Worm (Caenorhabditis elegans): Measurements from ENCODE around the gene B0554.7.

B0554.7 gene

ce11 chrV:457839-458238 is 17.0 kb upstream of the B0554.7 start:
- no peak for TF ChIP-seq cebp-1 (GFP tag; IDR thresholded peaks at IDR 0.05)
- TF ChIP-seq cebp-1 (tag; optimal IDR thresholded peaks at IDR 0.05) = peak; percentile 72
- TF ChIP-seq dox-1 (GFP tag; IDR thresholded peaks at IDR 0.05) = no peak
- TF ChIP-seq lin-54 (GFP tag; optimal IDR thresholded peaks at IDR 0.05) = no peak
- TF ChIP-seq pha-4 (tag; optimal IDR thresholded peaks at IDR 0.05) = peak; percentile 5
- no peak for TF ChIP-seq tbx-9 (tag; optimal IDR thresholded peaks at IDR 0.05; ENCODE audit: borderline replicate concordance)

DNA sequence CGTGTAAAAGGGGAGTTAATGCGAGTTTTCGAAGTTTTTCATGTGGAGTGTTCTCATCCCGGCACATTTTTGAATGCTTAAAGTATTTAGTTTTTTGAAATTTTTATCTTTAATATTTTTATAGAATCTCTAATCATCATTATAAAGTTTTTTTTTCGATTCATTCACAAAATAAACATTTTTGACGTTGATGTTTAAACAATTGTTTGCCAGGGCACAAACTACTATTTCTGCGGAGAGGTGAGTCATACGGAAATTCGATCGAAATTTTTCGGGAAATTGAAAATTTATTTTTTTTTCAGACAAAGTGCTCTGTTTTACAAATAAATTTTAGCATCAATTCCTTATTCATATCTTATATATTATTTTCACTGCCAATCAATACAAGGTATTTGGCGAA is 12.7 kb upstream of the B0554.7 start, which contains the start of gene nhr-98:
nhr-98 (plus strand) TSS at position 301 of the 400 bp plus-strand sequence.
- TF ChIP-seq Y67H2A.10 (GFP tag; conservative IDR thresholded peaks at IDR 0.05) = no peak
- TF ChIP-seq lir-1 (GFP tag; conservative IDR thresholded peaks at IDR 0.05) = no peak
- no peak for TF ChIP-seq egrh-3 (GFP tag; IDR thresholded peaks at IDR 0.05)
- TF ChIP-seq attf-3 (GFP tag; conservative IDR thresholded peaks at IDR 0.05) = no peak
- TF ChIP-seq bed-1 (GFP tag; IDR thresholded peaks at IDR 0.05) = no peak
- no peak for TF ChIP-seq lin-40 (tag; optimal IDR thresholded peaks at IDR 0.05)
- TF ChIP-seq C17E4.6 (GFP tag; IDR thresholded peaks at IDR 0.05) = no peak
- TF ChIP-seq madf-8 (GFP tag; conservative IDR thresholded peaks at IDR 0.05) = no peak
- TF ChIP-seq ets-4 (GFP tag; optimal IDR thresholded peaks at IDR 0.05) = no peak
- TF ChIP-seq mcd-1 (GFP tag; IDR thresholded peaks at IDR 0.05) = no peak
- TF ChIP-seq F52B5.7 (tag; optimal IDR thresholded peaks at IDR 0.05) = no peak
- no peak for TF ChIP-seq Y95B8A.8 (GFP tag; IDR thresholded peaks at IDR 0.05)
- TF ChIP-seq athp-1 (tag; optimal IDR thresholded peaks at IDR 0.05) = no peak

ce11 chrV:450757-451501 is 10.1 kb upstream of the B0554.7 start, which contains the start of gene nhr-123:
nhr-123 (plus strand) TSS chrV:451451.
- peak; percentile 15; the same call in 1 of the 2 replicates for TF ChIP-seq hmg-1.2 (GFP tag; IDR thresholded peaks at IDR 0.05)
- no peak for TF ChIP-seq mes-4 (tag; optimal IDR thresholded peaks at IDR 0.05)

DNA sequence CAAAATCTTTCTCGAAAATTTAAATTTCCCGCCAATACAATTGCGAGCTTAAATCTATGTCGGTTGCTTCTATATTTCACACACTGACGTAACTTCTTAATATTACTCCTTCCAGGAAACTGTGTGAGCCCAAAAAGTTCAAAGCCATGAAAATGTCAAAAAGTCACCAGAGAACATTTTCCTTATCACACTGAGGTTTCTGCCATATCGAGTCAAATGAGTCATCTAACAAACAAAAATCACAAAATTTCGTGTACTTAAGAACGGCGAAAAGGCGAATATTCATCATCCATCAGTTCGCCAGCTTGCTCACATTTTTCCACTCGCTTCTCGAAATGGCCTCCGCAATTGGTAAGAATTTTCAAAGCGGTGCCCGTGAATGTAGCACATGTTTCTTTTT is 8.9 kb upstream of the B0554.7 start, which contains the start of gene M02H5.8:
M02H5.8 (plus strand) TSS at position 297 of the 400 bp plus-strand sequence.
- TF ChIP-seq nhr-80 (tag; optimal IDR thresholded peaks at IDR 0.05) (peak; percentile 72), cebp-1 (GFP tag; IDR thresholded peaks at IDR 0.05) (no peak), cebp-1 (tag; optimal IDR thresholded peaks at IDR 0.05) (no peak)

DNA sequence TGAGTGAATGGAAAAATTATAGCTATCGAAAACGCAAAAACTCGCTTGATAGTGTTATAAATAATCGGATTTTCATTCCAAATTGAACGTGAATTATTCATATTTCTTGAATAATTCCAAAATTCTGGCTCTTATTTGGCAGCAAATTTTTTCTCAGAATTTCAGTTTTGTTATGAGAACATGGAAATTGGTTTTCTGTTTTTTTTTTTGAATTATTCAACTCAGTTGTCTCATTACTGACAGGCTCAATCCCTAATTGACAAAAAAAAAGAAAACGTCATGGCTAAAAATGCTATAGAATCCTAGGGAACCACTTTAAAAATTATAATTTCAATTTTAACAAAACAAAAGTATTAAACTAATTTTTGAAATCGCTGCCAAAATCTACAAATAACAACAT is 8.3 kb upstream of the B0554.7 start, which contains the start of gene srh-35:
srh-35 (minus strand) TSS at position 101 of the 400 bp plus-strand sequence.
- TF ChIP-seq xnd-1 (tag; optimal IDR thresholded peaks at IDR 0.05) (no peak), ztf-28 (GFP tag; IDR thresholded peaks at IDR 0.05) (no peak), egl-18 (GFP tag; IDR thresholded peaks at IDR 0.05) (no peak), snpc-4 (GFP tag; optimal IDR thresholded peaks at IDR 0.05) (no peak), snpc-4 (tag; optimal IDR thresholded peaks at IDR 0.05) (no peak), rec-8 (tag; optimal IDR thresholded peaks at IDR 0.05) (no peak), ama-1 (optimal IDR thresholded peaks at IDR 0.05) (no peak), ama-1 (GFP tag; optimal IDR thresholded peaks at IDR 0.05) (no peak), mxl-1 (tag; optimal IDR thresholded peaks at IDR 0.05) (no peak), ccch-3 (GFP tag; optimal IDR thresholded peaks at IDR 0.05) (no peak), ztf-26 (tag; optimal IDR thresholded peaks at IDR 0.05) (no peak), F52B5.7 (tag; optimal IDR thresholded peaks at IDR 0.05) (no peak), unc-62 (GFP tag; optimal IDR thresholded peaks at IDR 0.05) (no peak), akir-1 (GFP tag; optimal IDR thresholded peaks at IDR 0.05) (no peak), ceh-91 (GFP tag; IDR thresholded peaks at IDR 0.05) (no peak), nhr-90 (tag; optimal IDR thresholded peaks at IDR 0.05) (no peak), sdz-38 (tag; optimal IDR thresholded peaks at IDR 0.05) (no peak)

Data from whole organism, young adult.